Worm (Caenorhabditis elegans) whole organism, L1 larva: ENCODE results near the gene F23F1.4.

Experiments
- C04F5.9 ChIP-seq: sonication (generic microtip); optimal IDR thresholded peaks from 2 replicates; lab custom pipeline; 2016; ENCODE audit warnings: missing genetic modification characterization, missing compliant biosample characterization
- C34B4.2 ChIP-seq: sonication (generic microtip); optimal IDR thresholded peaks from 2 replicates; lab custom pipeline; 2017; ENCODE audit warnings: mild to moderate bottlenecking, missing genetic modification characterization, missing compliant biosample characterization
- F16B12.6 ChIP-seq: fragments of 150-350 bp; optimal IDR thresholded peaks from 2 replicates; lab custom pipeline; 2014; ENCODE audit warnings: missing biosample characterization, missing genetic modification characterization
- Y116A8C.19 ChIP-seq: sonication (generic microtip); optimal IDR thresholded peaks from 2 replicates; lab custom pipeline; 2016; ENCODE audit warnings: missing compliant biosample characterization, missing genetic modification characterization, borderline replicate concordance
- aly-2 ChIP-seq: fragments of 150-350 bp; optimal IDR thresholded peaks from 2 replicates; lab custom pipeline; 2014; ENCODE audit warnings: missing biosample characterization, missing genetic modification characterization
- blmp-1 ChIP-seq: fragments of 150-350 bp; optimal IDR thresholded peaks from 2 replicates; lab custom pipeline; 2014; ENCODE audit warnings: missing biosample characterization, missing genetic modification characterization
- ceh-63 ChIP-seq: fragments of 200-800 bp; sonication (Bioruptor generic); optimal IDR thresholded peaks from 2 replicates; lab custom pipeline; 2018; ENCODE audit warnings: mild to moderate bottlenecking, missing genetic modification characterization, missing compliant biosample characterization
- ceh-90 ChIP-seq: sonication (generic microtip); optimal IDR thresholded peaks from 2 replicates; lab custom pipeline; 2016; ENCODE audit warnings: missing genetic modification characterization, missing compliant biosample characterization
- ces-1 ChIP-seq: fragments of 150-350 bp; optimal IDR thresholded peaks from 2 replicates; lab custom pipeline; 2014; ENCODE audit warnings: missing biosample characterization, missing genetic modification reagents, missing genetic modification characterization
- dpl-1 ChIP-seq, 3 experiments: fragments of 150-350 bp in 2 of 3; sonication (generic microtip) in 1 of 3; optimal IDR thresholded peaks; 2 replicates each; lab custom pipeline; 2014 to 2017; ENCODE audit warnings: missing biosample characterization in 3 of 3, missing genetic modification characterization in 3 of 3, missing genetic modification reagents in 3 of 3
- dsc-1 ChIP-seq: sonication (generic microtip); optimal IDR thresholded peaks from 2 replicates; lab custom pipeline; 2016; ENCODE audit warnings: mild to moderate bottlenecking, missing genetic modification characterization, missing compliant biosample characterization
- efl-1 ChIP-seq, 4 experiments: fragments of 150-350 bp; optimal IDR thresholded peaks in 3 of 4; peaks in 1 of 4; 1 replicate in 1 of 4; 2 replicates in 3 of 4; lab custom pipeline; 2014; ENCODE audit warnings: missing biosample characterization in 2 of 4, missing genetic modification characterization in 2 of 4, missing genetic modification reagents in 2 of 4
- egl-13 ChIP-seq: sonication (generic microtip); optimal IDR thresholded peaks from 2 replicates; lab custom pipeline; 2016; ENCODE audit warnings: missing genotype, missing genetic modification reagents, missing genetic modification characterization, missing compliant biosample characterization
- elt-2 ChIP-seq: sonication (generic microtip); optimal IDR thresholded peaks from 2 replicates; lab custom pipeline; 2016; ENCODE audit warnings: missing genetic modification characterization, mild to moderate bottlenecking, inconsistent platforms, missing compliant biosample characterization, missing genetic modification reagents
- fkh-4 ChIP-seq: sonication (generic microtip); optimal IDR thresholded peaks from 2 replicates; lab custom pipeline; 2016; ENCODE audit warnings: missing compliant biosample characterization, missing genetic modification characterization, borderline replicate concordance
- fos-1 ChIP-seq: fragments of 150-350 bp; optimal IDR thresholded peaks from 2 replicates; lab custom pipeline; 2014; ENCODE audit warnings: missing biosample characterization, missing genetic modification characterization
- grh-1 ChIP-seq: fragments of 200-800 bp; sonication (Bioruptor generic); IDR thresholded peaks from 2 replicates; pipeline ENCODE4 v1.3.6; 2022; ENCODE audit warnings: missing genetic modification reagents, missing genetic modification characterization, missing compliant biosample characterization
- hlh-4 ChIP-seq: sonication (generic microtip); optimal IDR thresholded peaks from 2 replicates; lab custom pipeline; 2016; ENCODE audit warnings: mild to moderate bottlenecking, missing genetic modification characterization, missing compliant biosample characterization
- irx-1 ChIP-seq: sonication (generic microtip); optimal IDR thresholded peaks from 2 replicates; lab custom pipeline; 2016; ENCODE audit warnings: missing genetic modification characterization, missing compliant biosample characterization
- lin-14 ChIP-seq: fragments of 200-800 bp; sonication (Bioruptor generic); optimal IDR thresholded peaks from 2 replicates; lab custom pipeline; 2018; ENCODE audit warnings: mild to moderate bottlenecking, missing genetic modification characterization, moderate library complexity, missing compliant biosample characterization
- lin-35 ChIP-seq, 2 experiments: fragments of 150-350 bp; optimal IDR thresholded peaks; 2 replicates each; lab custom pipeline; 2014; ENCODE audit warnings: missing biosample characterization in 2 of 2, missing genetic modification characterization in 2 of 2, missing genetic modification reagents in 2 of 2
- lin-39 ChIP-seq: fragments of 150-350 bp; optimal IDR thresholded peaks from 2 replicates; lab custom pipeline; 2014; ENCODE audit warnings: missing biosample characterization, missing genetic modification reagents, missing genetic modification characterization
- lsy-2 ChIP-seq, 2 experiments: fragments of 150-350 bp; optimal IDR thresholded peaks; 2 replicates each; lab custom pipeline; 2014; ENCODE audit warnings: missing biosample characterization in 2 of 2, missing genetic modification characterization in 2 of 2
- mdl-1 ChIP-seq, 2 experiments: fragments of 150-350 bp; optimal IDR thresholded peaks; 2 replicates each; lab custom pipeline; 2014 to 2017; ENCODE audit warnings: missing biosample characterization in 2 of 2, missing genetic modification characterization in 2 of 2, inconsistent platforms in 1 of 2
- mef-2 ChIP-seq: fragments of 150-350 bp; optimal IDR thresholded peaks from 2 replicates; lab custom pipeline; 2014; ENCODE audit warnings: missing biosample characterization, missing genetic modification characterization
- mep-1 ChIP-seq: fragments of 150-350 bp; optimal IDR thresholded peaks from 2 replicates; lab custom pipeline; 2014; ENCODE audit warnings: missing biosample characterization, missing genetic modification characterization
- nhr-11 ChIP-seq: fragments of 150-350 bp; optimal IDR thresholded peaks from 2 replicates; lab custom pipeline; 2014; ENCODE audit warnings: missing biosample characterization, missing genetic modification characterization
- nhr-12 ChIP-seq: sonication (generic microtip); optimal IDR thresholded peaks from 2 replicates; lab custom pipeline; 2017; ENCODE audit warnings: missing biosample characterization, missing genetic modification characterization
- nhr-19 ChIP-seq: fragments of 200-800 bp; sonication (Bioruptor generic); conservative IDR thresholded peaks from 2 replicates; pipeline ENCODE4 v1.3.6; 2022; ENCODE audit warnings: missing genetic modification characterization, missing compliant biosample characterization
- nhr-20 ChIP-seq: sonication (generic microtip); optimal IDR thresholded peaks from 2 replicates; lab custom pipeline; 2016; ENCODE audit warnings: mild to moderate bottlenecking, missing genetic modification characterization, missing compliant biosample characterization
- nhr-237 ChIP-seq: fragments of 150-350 bp; optimal IDR thresholded peaks from 2 replicates; lab custom pipeline; 2014; ENCODE audit warnings: missing biosample characterization, missing genetic modification characterization
- nhr-28 ChIP-seq: fragments of 150-350 bp; optimal IDR thresholded peaks from 2 replicates; lab custom pipeline; 2014; ENCODE audit warnings: missing biosample characterization, missing genetic modification characterization
- nhr-71 ChIP-seq: sonication (generic microtip); optimal IDR thresholded peaks from 2 replicates; lab custom pipeline; 2016; ENCODE audit warnings: mild to moderate bottlenecking, missing genetic modification characterization, moderate library complexity, missing compliant biosample characterization
- nhr-77 ChIP-seq: fragments of 150-350 bp; optimal IDR thresholded peaks from 2 replicates; lab custom pipeline; 2014; ENCODE audit warnings: missing biosample characterization, missing genetic modification characterization
- nhr-85 ChIP-seq: sonication (generic microtip); peaks from one replicate; lab custom pipeline; 2016; ENCODE audit warnings: missing genetic modification characterization, inconsistent platforms, missing compliant biosample characterization
- pag-3 ChIP-seq: sonication (generic microtip); optimal IDR thresholded peaks from 2 replicates; lab custom pipeline; 2017; ENCODE audit warnings: missing genetic modification characterization, mild to moderate bottlenecking, missing compliant biosample characterization, antibody characterized with exemption, borderline replicate concordance; ENCODE audit not compliant: insufficient read depth
- pax-3 ChIP-seq: fragments of 200-800 bp; sonication (Bioruptor generic); optimal IDR thresholded peaks from 2 replicates; lab custom pipeline; 2018; ENCODE audit warnings: mild to moderate bottlenecking, missing genetic modification characterization, moderate library complexity, missing compliant biosample characterization
- rnt-1 ChIP-seq: sonication (generic microtip); optimal IDR thresholded peaks from 2 replicates; lab custom pipeline; 2016; ENCODE audit warnings: mild to moderate bottlenecking, missing genetic modification characterization, moderate library complexity, missing compliant biosample characterization
- skn-1 ChIP-seq: fragments of 150-350 bp; optimal IDR thresholded peaks from 2 replicates; lab custom pipeline; 2014; ENCODE audit warnings: missing biosample characterization, missing genetic modification characterization
- snpc-4 ChIP-seq: fragments of 150-350 bp; optimal IDR thresholded peaks from 2 replicates; lab custom pipeline; 2014; ENCODE audit warnings: missing biosample characterization, missing genetic modification characterization
- snu-23 ChIP-seq: sonication (generic microtip); optimal IDR thresholded peaks from 2 replicates; lab custom pipeline; 2016; ENCODE audit warnings: missing genetic modification characterization, missing compliant biosample characterization
- sox-4 ChIP-seq: sonication (generic microtip); optimal IDR thresholded peaks from 2 replicates; lab custom pipeline; 2016; ENCODE audit warnings: missing genetic modification characterization, missing compliant biosample characterization
- swsn-7 ChIP-seq: sonication (generic microtip); optimal IDR thresholded peaks from 2 replicates; lab custom pipeline; 2016; ENCODE audit warnings: missing genetic modification characterization, missing compliant biosample characterization
- tlp-1 ChIP-seq: fragments of 150-350 bp; optimal IDR thresholded peaks from 2 replicates; lab custom pipeline; 2014; ENCODE audit warnings: missing biosample characterization, missing genetic modification characterization
- unc-130 ChIP-seq: fragments of 150-350 bp; optimal IDR thresholded peaks from 2 replicates; lab custom pipeline; 2017; ENCODE audit warnings: missing biosample characterization, missing genetic modification characterization, inconsistent platforms
- unc-30 ChIP-seq: sonication (generic microtip); optimal IDR thresholded peaks from 2 replicates; lab custom pipeline; 2017; ENCODE audit warnings: missing biosample characterization, missing genetic modification characterization
- unc-62 ChIP-seq: fragments of 150-350 bp; optimal IDR thresholded peaks from 2 replicates; lab custom pipeline; 2014; ENCODE audit warnings: missing biosample characterization, missing genetic modification reagents, missing genetic modification characterization
- unc-86 ChIP-seq: sonication (generic microtip); optimal IDR thresholded peaks from 2 replicates; lab custom pipeline; 2016; ENCODE audit warnings: missing genetic modification characterization, missing compliant biosample characterization
- unc-98 ChIP-seq: fragments of 200-800 bp; sonication (Bioruptor generic); IDR thresholded peaks from 2 replicates; pipeline ENCODE4 v1.3.6; 2022; ENCODE audit warnings: missing genetic modification characterization, missing compliant biosample characterization
- zag-1 ChIP-seq: fragments of 150-350 bp; optimal IDR thresholded peaks from 2 replicates; lab custom pipeline; 2014; ENCODE audit warnings: missing biosample characterization, missing genetic modification characterization
- zip-4 ChIP-seq: fragments of 200-800 bp; sonication (Bioruptor generic); optimal IDR thresholded peaks from 2 replicates; lab custom pipeline; 2018; ENCODE audit warnings: mild to moderate bottlenecking, missing genetic modification characterization, moderate library complexity, missing compliant biosample characterization
- ztf-4 ChIP-seq: fragments of 150-350 bp; optimal IDR thresholded peaks from 2 replicates; lab custom pipeline; 2014; ENCODE audit warnings: missing biosample characterization, missing genetic modification characterization

Gene F23F1.4

DNA sequence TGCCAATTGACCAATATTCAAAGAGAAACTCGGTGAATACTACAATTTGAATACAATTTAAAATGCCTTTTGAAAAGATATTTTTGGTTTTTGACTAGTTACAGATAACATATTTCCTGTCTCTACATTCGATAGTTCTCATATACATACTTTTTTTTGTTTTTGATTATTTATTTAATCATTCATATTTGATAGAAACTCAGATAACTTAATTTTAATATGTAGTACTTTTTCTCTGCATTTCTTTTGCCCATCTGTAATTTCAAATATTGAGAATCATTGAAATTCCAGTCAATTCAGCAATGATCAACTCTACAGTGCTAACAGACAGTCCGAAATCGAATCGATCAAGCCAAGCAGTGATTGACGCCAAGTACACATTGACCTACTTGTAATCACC is 32.8 kb upstream of the F23F1.4 start, which contains the start of gene C23H3.2:
Gene C23H3.2 (plus strand): TSS at position 301 of the 400 bp plus-strand sequence.
- TF ChIP-seq nhr-77 (tag; lab: Kevin White, UChicago) (no peak), zag-1 (tag; lab: Kevin White, UChicago) (no peak)

- TF ChIP-seq Y116A8C.19 (tag; lab: Kevin White, UChicago) (no peak), lin-14 (GFP tag; lab: Kevin White, UChicago) (peak; percentile 50), blmp-1 (peak; percentile 59), hlh-4 (no peak), aly-2 (tag; lab: Kevin White, UChicago) (no peak), unc-86 (no peak), ztf-4 (no peak), nhr-85 (tag; lab: Kevin White, UChicago) (peak; percentile 65), mef-2 (tag; lab: Kevin White, UChicago) (no peak), snu-23 (GFP tag; lab: Kevin White, UChicago) (peak; percentile 54), nhr-19 (GFP tag; lab: Robert Waterston, UW) (no peak), nhr-28 (tag; lab: Kevin White, UChicago) (no peak), unc-98 (no peak), elt-2 (no peak), nhr-71 (peak; percentile 3), pax-3 (no peak), nhr-20 (tag; lab: Kevin White, UChicago) (peak; percentile 24), grh-1 (GFP tag; lab: Robert Waterston, UW) (no peak), egl-13 (tag; lab: Kevin White, UChicago) (no peak), fkh-4 (tag; lab: Kevin White, UChicago) (no peak), rnt-1 (no peak), mdl-1 (tag; optimal IDR thresholded peaks at IDR 0.05; lab: Kevin White, UChicago) (no peak), pag-3 (tag; lab: Kevin White, UChicago) (no peak), nhr-77 (tag; lab: Kevin White, UChicago) (no peak), dsc-1 (tag; lab: Kevin White, UChicago) (no peak), lin-35 (GFP tag; optimal IDR thresholded peaks at IDR 0.05; lab: Kevin White, UChicago) (peak in 1 of 2 experiments; percentile 16), F16B12.6 (no peak), zip-4 (GFP tag; lab: Kevin White, UChicago) (no peak), unc-130 (no peak), efl-1 (optimal IDR thresholded peaks at IDR 0.05; lab: Kevin White, UChicago) (no peak), efl-1 (GFP tag; optimal IDR thresholded peaks at IDR 0.05 in 1 of 2; lab: Kevin White, UChicago) (no peak), fos-1 (tag; lab: Kevin White, UChicago) (no peak), C04F5.9 (no peak), ceh-63 (GFP tag; lab: Kevin White, UChicago) (no peak), nhr-237 (tag; lab: Kevin White, UChicago) (no peak), unc-62 (GFP tag; lab: Kevin White, UChicago) (no peak), unc-30 (no peak), irx-1 (tag; lab: Kevin White, UChicago) (no peak), tlp-1 (tag; lab: Kevin White, UChicago) (no peak), skn-1 (no peak), snpc-4 (no peak), C34B4.2 (tag; lab: Kevin White, UChicago) (no peak), nhr-12 (no peak), lin-39 (tag; lab: Kevin White, UChicago) (no peak), swsn-7 (tag; lab: Kevin White, UChicago) (no peak), sox-4 (no peak), dpl-1 (GFP tag; optimal IDR thresholded peaks at IDR 0.05; lab: Kevin White, UChicago) (no peak), ceh-90 (tag; lab: Kevin White, UChicago) (no peak), mep-1 (no peak), nhr-11 (no peak), ces-1 (GFP tag; lab: Kevin White, UChicago) (no peak), lsy-2 (tag; optimal IDR thresholded peaks at IDR 0.05; lab: Kevin White, UChicago) (no peak)
Measured at ce11 chrII:60049-60448, 31.8 kb upstream of the F23F1.4 start.
